Fruit fly (Drosophila melanogaster): ENCODE results near the gene Ge-1.

DNA sequence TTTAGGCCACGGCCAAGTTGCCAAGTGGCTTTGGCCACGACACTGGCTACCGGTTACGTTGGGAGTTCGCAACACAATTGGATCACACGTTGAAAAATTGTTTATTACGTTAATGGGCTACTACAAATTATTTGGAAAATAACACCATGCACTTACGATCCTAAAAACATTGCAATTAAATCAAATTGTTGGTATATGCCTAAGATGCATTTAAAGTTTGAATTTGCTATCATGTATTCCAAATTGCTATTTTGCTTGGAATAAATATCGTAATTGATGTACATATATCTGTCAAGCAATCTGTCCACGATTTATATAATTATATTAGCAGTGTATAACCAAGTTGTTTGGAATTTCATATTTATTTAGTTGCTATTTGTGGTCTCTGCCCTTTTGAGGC, 27.8 kb downstream of the Ge-1 start:
- TF ChIP-seq ken (GFP tag; IDR thresholded peaks at IDR 0.05) (no peak), fru (optimal IDR thresholded peaks at IDR 0.05) (no peak), z (GFP tag; IDR thresholded peaks at IDR 0.05) (no peak), org-1 (GFP tag; optimal IDR thresholded peaks at IDR 0.05) (no peak), Sox102F (GFP tag; optimal IDR thresholded peaks at IDR 0.05) (no peak), CG1602 (GFP tag; optimal IDR thresholded peaks at IDR 0.05) (no peak)

Measured in whole organism, embryonic.